Fruit fly (Drosophila melanogaster): ENCODE measurements around the gene Irp-1A.

The Irp-1A gene

dm6 chr3R:22720808-22721306 lies 3.5 kb downstream of the Irp-1A start, which contains the start of gene wge (continued):
- TF ChIP-seq CG15696 (tag; optimal IDR thresholded peaks at IDR 0.05), result no peak
- no peak for TF ChIP-seq CG12769 (tag; optimal IDR thresholded peaks at IDR 0.05)
- TF ChIP-seq CG34224 (GFP tag; IDR thresholded peaks at IDR 0.05; ENCODE audit: partially characterized antibody), result peak; percentile 71
- no peak for TF ChIP-seq CG5180 (GFP tag; optimal IDR thresholded peaks at IDR 0.05)
- TF ChIP-seq tll (GFP tag; optimal IDR thresholded peaks at IDR 0.05), result no peak
- no peak for TF ChIP-seq CG11695 (GFP tag; IDR thresholded peaks at IDR 0.05)
- peak; percentile 84 for TF ChIP-seq ato (GFP tag; IDR thresholded peaks at IDR 0.05; ENCODE audit: partially characterized antibody)
- TF ChIP-seq Bgb (GFP tag; IDR thresholded peaks at IDR 0.05; ENCODE audit: partially characterized antibody), result peak; percentile 76
- no peak for TF ChIP-seq bab2 (GFP tag; optimal IDR thresholded peaks at IDR 0.05)
- no peak for TF ChIP-seq NC2β (GFP tag; optimal IDR thresholded peaks at IDR 0.05)
- TF ChIP-seq CG1792 (GFP tag; optimal IDR thresholded peaks at IDR 0.05), result no peak
- TF ChIP-seq dysf (GFP tag; IDR thresholded peaks at IDR 0.05), result no peak
- peak; percentile 25 for TF ChIP-seq CG17829 (tag; optimal IDR thresholded peaks at IDR 0.05)
- TF ChIP-seq CG12942 (GFP tag; optimal IDR thresholded peaks at IDR 0.05), result no peak
- TF ChIP-seq sd (tag; optimal IDR thresholded peaks at IDR 0.05), result peak; percentile 69
- no peak for TF ChIP-seq shn (GFP tag; optimal IDR thresholded peaks at IDR 0.05)
- no peak for TF ChIP-seq CG7987 (GFP tag; optimal IDR thresholded peaks at IDR 0.05)
- TF ChIP-seq CG14860 (GFP tag; IDR thresholded peaks at IDR 0.05; ENCODE audit: partially characterized antibody), result peak; percentile 8; the same call in 1 of the 3 replicates
- no peak for TF ChIP-seq CG3838 (GFP tag; optimal IDR thresholded peaks at IDR 0.05)
- no peak for TF ChIP-seq danr (GFP tag; IDR thresholded peaks at IDR 0.05)
- TF ChIP-seq caup (GFP tag; optimal IDR thresholded peaks at IDR 0.05; ENCODE audit: severe bottlenecking), result no peak
- no peak for TF ChIP-seq Ssrp (tag; optimal IDR thresholded peaks at IDR 0.05)
- no peak for TF ChIP-seq CG32532 (GFP tag; IDR thresholded peaks at IDR 0.05)
- no peak for TF ChIP-seq BtbVII (GFP tag; optimal IDR thresholded peaks at IDR 0.05)
- peak; percentile 21 for TF ChIP-seq phol (tag; optimal IDR thresholded peaks at IDR 0.05)
- no peak for TF ChIP-seq tup (GFP tag; optimal IDR thresholded peaks at IDR 0.05)
- TF ChIP-seq Elba2 (GFP tag; optimal IDR thresholded peaks at IDR 0.05), result no peak
- peak; percentile 51 for TF ChIP-seq trem (tag; optimal IDR thresholded peaks at IDR 0.05)
- TF ChIP-seq CTCF (GFP tag; optimal IDR thresholded peaks at IDR 0.05), result peak; percentile 55
- TF ChIP-seq ranshi (GFP tag; IDR thresholded peaks at IDR 0.05), result no peak
- TF ChIP-seq CG12071 (GFP tag; optimal IDR thresholded peaks at IDR 0.05), result no peak
- no peak for TF ChIP-seq Mes4 (GFP tag; optimal IDR thresholded peaks at IDR 0.05)
- TF ChIP-seq Atf-2 (GFP tag; optimal IDR thresholded peaks at IDR 0.05), result no peak
- no peak for TF ChIP-seq pan (optimal IDR thresholded peaks at IDR 0.05)
- no peak for TF ChIP-seq pan (GFP tag; optimal IDR thresholded peaks at IDR 0.05 in 1 of 2, IDR thresholded peaks at IDR 0.05 in 1 of 2)
- TF ChIP-seq unc-4 (GFP tag; IDR thresholded peaks at IDR 0.05; ENCODE audit: partially characterized antibody), result peak; percentile 69
- TF ChIP-seq Lim3 (GFP tag; IDR thresholded peaks at IDR 0.05), result no peak
- TF ChIP-seq cas (GFP tag; IDR thresholded peaks at IDR 0.05), result no peak
- no peak for TF ChIP-seq CG30403 (GFP tag; optimal IDR thresholded peaks at IDR 0.05)
- TF ChIP-seq dm (GFP tag; optimal IDR thresholded peaks at IDR 0.05), result no peak
- TF ChIP-seq HHEX (GFP tag; optimal IDR thresholded peaks at IDR 0.05), result no peak
- no peak for TF ChIP-seq cato (GFP tag; optimal IDR thresholded peaks at IDR 0.05; ENCODE audit: borderline replicate concordance)
- TF ChIP-seq so (GFP tag; IDR thresholded peaks at IDR 0.05), result no peak
- 0 out of 2 replicates have a peak, but pooled peaks have one; percentile 5 for TF ChIP-seq MBD-R2 (GFP tag; IDR thresholded peaks at IDR 0.05)
- peak; percentile 18 for TF ChIP-seq CG18262 (tag; optimal IDR thresholded peaks at IDR 0.05)
- TF ChIP-seq knrl (GFP tag; IDR thresholded peaks at IDR 0.05; ENCODE audit: partially characterized antibody), result peak; percentile 54
- no peak for TF ChIP-seq Jarid2 (GFP tag; optimal IDR thresholded peaks at IDR 0.05)
- TF ChIP-seq CG13287 (GFP tag; IDR thresholded peaks at IDR 0.05; ENCODE audit: partially characterized antibody), result peak; percentile 79
- TF ChIP-seq CG11560 (tag; IDR thresholded peaks at IDR 0.05), result peak; percentile 96
- no peak for TF ChIP-seq Dip3 (GFP tag; optimal IDR thresholded peaks at IDR 0.05)
- TF ChIP-seq CG11723 (GFP tag; optimal IDR thresholded peaks at IDR 0.05), result no peak
